Worm (Caenorhabditis elegans): Measurements from ENCODE around the gene R10E9.2.

R10E9.2 gene

ce11 chrIII:3979980-3980631 lies 16.0 kb upstream of the R10E9.2 start (continued):
- TF ChIP-seq elt-2 (tag; optimal IDR thresholded peaks at IDR 0.05), result peak; percentile 46
- no peak for TF ChIP-seq ama-1 (optimal IDR thresholded peaks at IDR 0.05)
- no peak for TF ChIP-seq ztf-4 (tag; optimal IDR thresholded peaks at IDR 0.05)
- peak; percentile 54 for TF ChIP-seq fkh-8 (tag; optimal IDR thresholded peaks at IDR 0.05)
- TF ChIP-seq irx-1 (tag; optimal IDR thresholded peaks at IDR 0.05), result no peak
- TF ChIP-seq nhr-76 (tag; optimal IDR thresholded peaks at IDR 0.05), result no peak
- no peak for TF ChIP-seq ces-1 (GFP tag; optimal IDR thresholded peaks at IDR 0.05)
- no peak for TF ChIP-seq ets-5 (GFP tag; IDR thresholded peaks at IDR 0.05)
- peak; percentile 74 for TF ChIP-seq snu-23 (GFP tag; optimal IDR thresholded peaks at IDR 0.05)
- no peak for TF ChIP-seq lir-3 (tag; optimal IDR thresholded peaks at IDR 0.05; ENCODE audit: poor library complexity)
- no peak for TF ChIP-seq nhr-90 (tag; optimal IDR thresholded peaks at IDR 0.05; ENCODE audit: poor library complexity)
- peak; percentile 48 to 59 for TF ChIP-seq efl-1 (optimal IDR thresholded peaks at IDR 0.05)
- peak; percentile 34 to 92 for TF ChIP-seq efl-1 (GFP tag; optimal IDR thresholded peaks at IDR 0.05 in 1 of 2)
- TF ChIP-seq lin-14 (GFP tag; optimal IDR thresholded peaks at IDR 0.05), result peak; percentile 91
- TF ChIP-seq alr-1 (tag; optimal IDR thresholded peaks at IDR 0.05; ENCODE audit: borderline replicate concordance), result no peak
- TF ChIP-seq pqm-1 (tag; optimal IDR thresholded peaks at IDR 0.05), result no peak
- TF ChIP-seq nhr-28 (tag; optimal IDR thresholded peaks at IDR 0.05), result no peak
- no peak for TF ChIP-seq pag-3 (tag; optimal IDR thresholded peaks at IDR 0.05; ENCODE audit: borderline replicate concordance, insufficient read depth)
- TF ChIP-seq ceh-82 (tag; optimal IDR thresholded peaks at IDR 0.05), result peak in 2 of 3 experiments; percentile 21 to 71
- no peak for TF ChIP-seq vab-15 (tag; optimal IDR thresholded peaks at IDR 0.05)
- no peak for TF ChIP-seq nhr-11 (tag; optimal IDR thresholded peaks at IDR 0.05)
- no peak for TF ChIP-seq sptf-1 (tag; optimal IDR thresholded peaks at IDR 0.05)
- no peak for TF ChIP-seq fos-1 (tag; optimal IDR thresholded peaks at IDR 0.05)
- TF ChIP-seq efl-3 (GFP tag; optimal IDR thresholded peaks at IDR 0.05), result no peak
- TF ChIP-seq zag-1 (tag; optimal IDR thresholded peaks at IDR 0.05), result no peak
- peak in 1 of 2 experiments; percentile 64 for TF ChIP-seq mdl-1 (tag; optimal IDR thresholded peaks at IDR 0.05)
- TF ChIP-seq ceh-8 (GFP tag; optimal IDR thresholded peaks at IDR 0.05), result no peak
- TF ChIP-seq fkh-4 (tag; optimal IDR thresholded peaks at IDR 0.05; ENCODE audit: borderline replicate concordance), result no peak
- peak; percentile 68 for TF ChIP-seq nhr-85 (tag)
- no peak for TF ChIP-seq unc-62 (GFP tag; optimal IDR thresholded peaks at IDR 0.05)
- TF ChIP-seq swsn-7 (tag; optimal IDR thresholded peaks at IDR 0.05), result peak; percentile 64
- peak; percentile 81 for TF ChIP-seq nhr-71 (tag; optimal IDR thresholded peaks at IDR 0.05)
- no peak for TF ChIP-seq nhr-12 (tag; optimal IDR thresholded peaks at IDR 0.05)
- peak; percentile 68 for TF ChIP-seq mep-1 (tag; optimal IDR thresholded peaks at IDR 0.05)
- TF ChIP-seq nhr-19 (GFP tag; conservative IDR thresholded peaks at IDR 0.05), result peak; percentile 41; the same call in 1 of the 2 replicates
- TF ChIP-seq sox-4 (tag; optimal IDR thresholded peaks at IDR 0.05), result no peak
- no peak for TF ChIP-seq hlh-4 (tag; optimal IDR thresholded peaks at IDR 0.05)
- peak; percentile 49 for TF ChIP-seq dsc-1 (tag; optimal IDR thresholded peaks at IDR 0.05)
- no peak for TF ChIP-seq unc-130 (tag; optimal IDR thresholded peaks at IDR 0.05)
- no peak for TF ChIP-seq hlh-17 (GFP tag; optimal IDR thresholded peaks at IDR 0.05; ENCODE audit: borderline replicate concordance)
- TF ChIP-seq unc-86 (tag; optimal IDR thresholded peaks at IDR 0.05), result peak; percentile 10
- TF ChIP-seq tbx-2 (tag; optimal IDR thresholded peaks at IDR 0.05), result peak; percentile 43
- TF ChIP-seq nhr-77 (tag; optimal IDR thresholded peaks at IDR 0.05), result no peak
- peak; percentile 59 for TF ChIP-seq nhr-47 (tag; optimal IDR thresholded peaks at IDR 0.05)
- no peak for TF ChIP-seq ceh-90 (tag; optimal IDR thresholded peaks at IDR 0.05)
- no peak for TF ChIP-seq aly-2 (tag; optimal IDR thresholded peaks at IDR 0.05)
- TF ChIP-seq ztf-11 (tag; optimal IDR thresholded peaks at IDR 0.05), result peak in 1 of 2 experiments; percentile 3
- no peak for TF ChIP-seq egl-13 (tag; optimal IDR thresholded peaks at IDR 0.05)
- no peak for TF ChIP-seq egl-27 (tag; optimal IDR thresholded peaks at IDR 0.05)
- TF ChIP-seq blmp-1 (tag; optimal IDR thresholded peaks at IDR 0.05), result peak; percentile 27
- TF ChIP-seq dpl-1 (GFP tag; optimal IDR thresholded peaks at IDR 0.05), result peak; percentile 14 to 60 (median 34)
- TF ChIP-seq tlp-1 (tag; optimal IDR thresholded peaks at IDR 0.05), result no peak

Data from whole organism, L1 larva.